Worm (Caenorhabditis elegans): ENCODE results near the gene rpl-11.2.

ce11 chrX:2208391-2208790 is 34.0 kb downstream of the rpl-11.2 start:
- no peak for TF ChIP-seq aptf-3 (GFP tag; IDR thresholded peaks at IDR 0.05)
- TF ChIP-seq hlh-26 (GFP tag; conservative IDR thresholded peaks at IDR 0.05): no peak
- no peak for TF ChIP-seq F57A8.1 (GFP tag; optimal IDR thresholded peaks at IDR 0.05)
- TF ChIP-seq ets-4 (GFP tag; optimal IDR thresholded peaks at IDR 0.05): no peak
- no peak for TF ChIP-seq unc-62 (GFP tag; optimal IDR thresholded peaks at IDR 0.05)
- no peak for TF ChIP-seq attf-6 (GFP tag; IDR thresholded peaks at IDR 0.05)
- TF ChIP-seq snpc-4 (GFP tag; optimal IDR thresholded peaks at IDR 0.05): no peak
- TF ChIP-seq snpc-4 (tag; optimal IDR thresholded peaks at IDR 0.05): no peak
- no peak for TF ChIP-seq egl-18 (GFP tag; IDR thresholded peaks at IDR 0.05)
- TF ChIP-seq Y67H2A.10 (GFP tag; conservative IDR thresholded peaks at IDR 0.05): no peak
